Worm (Caenorhabditis elegans) whole organism, L4 larva: Measurements from ENCODE around the gene cest-13.

Experiments
- fos-1 ChIP-seq: fragments of 150-350 bp; optimal IDR thresholded peaks from 2 replicates; lab custom pipeline; 2014; ENCODE audit warnings: missing biosample characterization, missing genetic modification characterization
- jun-1 ChIP-seq: fragments of 150-350 bp; optimal IDR thresholded peaks from 2 replicates; lab custom pipeline; 2014; ENCODE audit warnings: missing biosample characterization, missing genetic modification reagents, missing genetic modification characterization
- lin-13 ChIP-seq: fragments of 150-350 bp; optimal IDR thresholded peaks from 2 replicates; lab custom pipeline; 2014; ENCODE audit warnings: missing biosample characterization, missing genetic modification reagents, missing genetic modification characterization
- mdl-1 ChIP-seq, 2 experiments: fragments of 150-350 bp in 1 of 2; sonication (generic microtip) in 1 of 2; optimal IDR thresholded peaks; 2 replicates each; lab custom pipeline; 2014 to 2017; ENCODE audit warnings: missing biosample characterization in 2 of 2, missing genetic modification characterization in 2 of 2
- nhr-41 ChIP-seq: fragments of 200-800 bp; sonication (Bioruptor generic); IDR thresholded peaks from 2 replicates; pipeline ENCODE4 v1.3.6; 2022; ENCODE audit warnings: missing genetic modification reagents, missing genetic modification characterization, missing compliant biosample characterization
- nhr-6 ChIP-seq: fragments of 150-350 bp; optimal IDR thresholded peaks from 2 replicates; lab custom pipeline; 2014; ENCODE audit warnings: missing biosample characterization, missing genetic modification characterization
- unc-39 ChIP-seq: sonication (generic microtip); optimal IDR thresholded peaks from 2 replicates; lab custom pipeline; 2017; ENCODE audit warnings: missing biosample characterization, missing genetic modification characterization
- unc-62 ChIP-seq, 3 experiments: fragments of 150-350 bp in 1 of 3; sonication (generic microtip); optimal IDR thresholded peaks in 2 of 3; peaks in 1 of 3; 1 replicate in 1 of 3; 2 replicates in 2 of 3; lab custom pipeline; 2014 to 2017; ENCODE audit warnings: missing biosample characterization in 3 of 3, missing genetic modification characterization in 3 of 3, missing genetic modification reagents in 3 of 3, missing genotype in 1 of 3
- zag-1 ChIP-seq: fragments of 150-350 bp; optimal IDR thresholded peaks from 2 replicates; lab custom pipeline; 2014; ENCODE audit warnings: missing biosample characterization, missing genetic modification characterization

ce11 chrX:13729724-13730123 is 30.3 kb upstream of the cest-13 start:
- no peak for TF ChIP-seq jun-1 (tag; lab: Kevin White, UChicago)
- no peak for TF ChIP-seq nhr-6 (tag; lab: Kevin White, UChicago)
- TF ChIP-seq nhr-41 (GFP tag; lab: Robert Waterston, UW) = no peak
- TF ChIP-seq lin-13 (GFP tag; lab: Kevin White, UChicago) = no peak
- no peak for TF ChIP-seq zag-1 (tag; lab: Kevin White, UChicago)
- TF ChIP-seq mdl-1 (tag; optimal IDR thresholded peaks at IDR 0.05; lab: Kevin White, UChicago) = no peak
- no peak for TF ChIP-seq unc-62 (GFP tag; optimal IDR thresholded peaks at IDR 0.05 in 1 of 2; lab: Kevin White, UChicago)
- TF ChIP-seq unc-62 (tag; optimal IDR thresholded peaks at IDR 0.05; lab: Kevin White, UChicago) = no peak
- TF ChIP-seq fos-1 = no peak
- TF ChIP-seq unc-39 (tag; lab: Kevin White, UChicago) = no peak
